Fruit fly (Drosophila melanogaster): ENCODE results near the gene CG42564.
A peak's percentile ranks its signal among the peaks of the same experiment; 100 is the strongest.

The CG42564 gene

DNA sequence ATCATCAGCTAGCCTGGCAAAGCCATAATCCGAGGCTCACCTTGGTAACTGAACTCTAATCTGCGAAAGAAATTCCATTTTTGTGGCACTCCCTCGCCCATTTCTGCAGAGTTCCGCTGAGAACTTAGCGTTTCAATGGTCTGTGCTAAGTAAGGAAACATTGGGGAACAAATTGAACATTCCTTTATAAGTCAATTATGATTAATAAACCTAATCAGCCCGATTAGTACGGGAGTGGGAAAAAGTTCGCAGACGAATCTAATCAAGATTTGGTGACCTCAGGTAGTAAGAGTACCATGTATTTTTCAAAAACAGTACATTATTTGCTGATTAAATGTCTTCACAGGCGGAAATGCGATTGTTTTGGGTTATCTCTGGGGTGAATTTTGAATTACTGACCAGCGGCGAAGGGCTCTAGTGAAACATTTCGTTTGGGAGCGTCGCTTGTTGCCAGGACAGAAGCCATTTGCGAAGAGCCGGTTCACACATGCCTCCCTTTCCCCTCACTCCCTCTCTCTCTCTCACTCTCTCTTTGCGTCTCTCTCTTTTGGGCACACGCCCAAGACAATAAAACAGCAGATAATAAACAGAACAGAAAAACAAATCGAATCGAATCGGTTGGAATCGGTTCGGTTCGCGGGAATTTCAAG, 28.4 kb downstream of the CG42564 start (continued):
- TF ChIP-seq CG11723 (GFP tag; optimal IDR thresholded peaks at IDR 0.05) (no peak), Dref (GFP tag; IDR thresholded peaks at IDR 0.05) (no peak), HLHmδ (GFP tag; optimal IDR thresholded peaks at IDR 0.05) (no peak), Hsf (GFP tag; optimal IDR thresholded peaks at IDR 0.05) (no peak), gcm2 (GFP tag; optimal IDR thresholded peaks at IDR 0.05) (no peak), CG3065 (GFP tag; optimal IDR thresholded peaks at IDR 0.05) (no peak), sens (GFP tag) (peak; percentile 58), pita (GFP tag; optimal IDR thresholded peaks at IDR 0.05) (no peak), pnt (GFP tag; optimal IDR thresholded peaks at IDR 0.05) (no peak), Camta (GFP tag; optimal IDR thresholded peaks at IDR 0.05) (no peak), zfh2 (GFP tag; optimal IDR thresholded peaks at IDR 0.05) (no peak), croc (GFP tag; conservative IDR thresholded peaks at IDR 0.05) (no peak), fd3F (GFP tag; optimal IDR thresholded peaks at IDR 0.05) (no peak), Med (GFP tag) (peak; percentile 62), CG10959 (GFP tag; IDR thresholded peaks at IDR 0.05) (no peak), Gsc (GFP tag; IDR thresholded peaks at IDR 0.05) (no peak), BEAF-32 (GFP tag; optimal IDR thresholded peaks at IDR 0.05) (no peak), gsb (GFP tag; IDR thresholded peaks at IDR 0.05) (no peak), ab (GFP tag; optimal IDR thresholded peaks at IDR 0.05) (no peak), CG31365 (tag; optimal IDR thresholded peaks at IDR 0.05) (no peak), chif (GFP tag; optimal IDR thresholded peaks at IDR 0.05) (no peak), gro (GFP tag; optimal IDR thresholded peaks at IDR 0.05) (peak; percentile 28), CG9876 (GFP tag; optimal IDR thresholded peaks at IDR 0.05) (no peak), pzg (GFP tag; optimal IDR thresholded peaks at IDR 0.05) (no peak), CG15514 (GFP tag; optimal IDR thresholded peaks at IDR 0.05) (no peak), exex (tag; optimal IDR thresholded peaks at IDR 0.05) (peak; percentile 94), Kr (GFP tag; optimal IDR thresholded peaks at IDR 0.05) (no peak), dysf (GFP tag; IDR thresholded peaks at IDR 0.05) (no peak), CG10431 (GFP tag; optimal IDR thresholded peaks at IDR 0.05) (no peak), MESR4 (GFP tag; optimal IDR thresholded peaks at IDR 0.05) (no peak), CG2120 (GFP tag; optimal IDR thresholded peaks at IDR 0.05) (no peak), CG2199 (GFP tag; IDR thresholded peaks at IDR 0.05) (peak; percentile 51; the same call in 1 of the 3 replicates), dm (GFP tag; optimal IDR thresholded peaks at IDR 0.05) (no peak), zf30C (GFP tag; optimal IDR thresholded peaks at IDR 0.05) (no peak), ftz-f1 (GFP tag; optimal IDR thresholded peaks at IDR 0.05) (no peak), CG32532 (GFP tag; IDR thresholded peaks at IDR 0.05) (no peak), Vsx1 (GFP tag; optimal IDR thresholded peaks at IDR 0.05) (peak; percentile 37), Drgx (GFP tag; IDR thresholded peaks at IDR 0.05) (no peak), knrl (GFP tag; IDR thresholded peaks at IDR 0.05; ENCODE audit: partially characterized antibody) (no peak), Sin3A (optimal IDR thresholded peaks at IDR 0.05) (no peak), B-H2 (GFP tag; optimal IDR thresholded peaks at IDR 0.05) (no peak), CG1233 (GFP tag; optimal IDR thresholded peaks at IDR 0.05) (no peak), cwo (GFP tag; optimal IDR thresholded peaks at IDR 0.05) (peak; percentile 5), CG32767 (GFP tag; IDR thresholded peaks at IDR 0.05) (no peak), CG11504 (tag; optimal IDR thresholded peaks at IDR 0.05) (no peak), gt (GFP tag; IDR thresholded peaks at IDR 0.05) (no peak), Ada2b (GFP tag; IDR thresholded peaks at IDR 0.05) (no peak), CG6813 (GFP tag; optimal IDR thresholded peaks at IDR 0.05) (no peak), NFAT (GFP tag; IDR thresholded peaks at IDR 0.05) (no peak), z (GFP tag; IDR thresholded peaks at IDR 0.05) (no peak), repo (GFP tag; optimal IDR thresholded peaks at IDR 0.05) (no peak), sens-2 (GFP tag; IDR thresholded peaks at IDR 0.05) (no peak)

All from whole organism, embryonic.